Worm (Caenorhabditis elegans) whole organism, L3 larva: ENCODE results near the gene R04E5.8.

Experiments used
- ceh-82 ChIP-seq: fragments of 150-350 bp; optimal IDR thresholded peaks from 2 replicates; lab custom pipeline; 2014; ENCODE audit warnings: missing biosample characterization, missing genetic modification characterization
- egl-5 ChIP-seq: fragments of 150-350 bp; optimal IDR thresholded peaks from 2 replicates; lab custom pipeline; 2017; ENCODE audit warnings: missing biosample characterization, missing genetic modification reagents, missing genetic modification characterization, inconsistent platforms
- elt-2 ChIP-seq: sonication (generic microtip); optimal IDR thresholded peaks from 2 replicates; lab custom pipeline; 2016; ENCODE audit warnings: missing genetic modification reagents, mild to moderate bottlenecking, missing genetic modification characterization, missing compliant biosample characterization
- elt-3 ChIP-seq, 3 experiments: fragments of 150-350 bp in 1 of 3; sonication (generic microtip) in 2 of 3; optimal IDR thresholded peaks; 2 replicates in 2 of 3; 4 replicates in 1 of 3; lab custom pipeline; 2014 to 2017; ENCODE audit warnings: missing biosample characterization in 3 of 3, missing genetic modification characterization in 3 of 3
- eor-1 ChIP-seq, 2 experiments: fragments of 150-350 bp; optimal IDR thresholded peaks; 2 replicates each; lab custom pipeline; 2014 to 2018; ENCODE audit warnings: missing biosample characterization in 2 of 2, missing genetic modification characterization in 2 of 2
- lin-39 ChIP-seq: fragments of 150-350 bp; optimal IDR thresholded peaks from 2 replicates; lab custom pipeline; 2018; ENCODE audit warnings: missing biosample characterization, missing genetic modification reagents, missing genetic modification characterization
- lsy-12 ChIP-seq: sonication (generic microtip); optimal IDR thresholded peaks from 2 replicates; lab custom pipeline; 2016; ENCODE audit warnings: mild to moderate bottlenecking, missing genetic modification characterization, missing compliant biosample characterization
- mdl-1 ChIP-seq: fragments of 150-350 bp; optimal IDR thresholded peaks from 2 replicates; lab custom pipeline; 2014; ENCODE audit warnings: missing biosample characterization, missing genetic modification characterization
- mml-1 ChIP-seq: fragments of 150-350 bp; sonication (generic microtip); optimal IDR thresholded peaks from 3 replicates; lab custom pipeline; 2014; ENCODE audit warnings: missing biosample characterization, missing genetic modification characterization
- nfya-1 ChIP-seq: sonication (generic microtip); optimal IDR thresholded peaks from 2 replicates; lab custom pipeline; 2017; ENCODE audit warnings: missing genetic modification characterization, mild to moderate bottlenecking, missing compliant biosample characterization, antibody characterized with exemption, moderate library complexity; ENCODE audit not compliant: insufficient read depth
- nhr-12 ChIP-seq: fragments of 150-350 bp; optimal IDR thresholded peaks from 2 replicates; lab custom pipeline; 2014; ENCODE audit warnings: missing biosample characterization, missing genetic modification characterization
- nhr-23 ChIP-seq: fragments of 150-350 bp; optimal IDR thresholded peaks from 2 replicates; lab custom pipeline; 2014; ENCODE audit warnings: missing biosample characterization, missing genetic modification reagents, missing genetic modification characterization
- nhr-25 ChIP-seq: sonication (generic microtip); optimal IDR thresholded peaks from 2 replicates; lab custom pipeline; 2017; ENCODE audit warnings: missing biosample characterization, missing genetic modification characterization
- nhr-28 ChIP-seq: fragments of 150-350 bp; optimal IDR thresholded peaks from 2 replicates; lab custom pipeline; 2014; ENCODE audit warnings: missing biosample characterization, missing genetic modification characterization
- nhr-43 ChIP-seq: sonication (generic microtip); optimal IDR thresholded peaks from 2 replicates; lab custom pipeline; 2016; ENCODE audit warnings: mild to moderate bottlenecking, missing genetic modification characterization, missing compliant biosample characterization; ENCODE audit not compliant: poor library complexity, severe bottlenecking
- pha-4 ChIP-seq: fragments of 150-350 bp; optimal IDR thresholded peaks from 2 replicates; lab custom pipeline; 2014; ENCODE audit warnings: missing biosample characterization, missing genetic modification reagents, missing genetic modification characterization
- pqm-1 ChIP-seq: fragments of 150-350 bp; optimal IDR thresholded peaks from 2 replicates; lab custom pipeline; 2017; ENCODE audit warnings: missing biosample characterization, missing genetic modification characterization, inconsistent platforms
- sea-2 ChIP-seq: fragments of 150-350 bp; sonication (generic microtip); optimal IDR thresholded peaks from 4 replicates; lab custom pipeline; 2014; ENCODE audit warnings: missing biosample characterization, missing genetic modification reagents, missing genetic modification characterization
- unc-39 ChIP-seq: sonication (generic microtip); optimal IDR thresholded peaks from 4 replicates; lab custom pipeline; 2017; ENCODE audit warnings: missing biosample characterization, missing genetic modification characterization

R04E5.8 gene

DNA sequence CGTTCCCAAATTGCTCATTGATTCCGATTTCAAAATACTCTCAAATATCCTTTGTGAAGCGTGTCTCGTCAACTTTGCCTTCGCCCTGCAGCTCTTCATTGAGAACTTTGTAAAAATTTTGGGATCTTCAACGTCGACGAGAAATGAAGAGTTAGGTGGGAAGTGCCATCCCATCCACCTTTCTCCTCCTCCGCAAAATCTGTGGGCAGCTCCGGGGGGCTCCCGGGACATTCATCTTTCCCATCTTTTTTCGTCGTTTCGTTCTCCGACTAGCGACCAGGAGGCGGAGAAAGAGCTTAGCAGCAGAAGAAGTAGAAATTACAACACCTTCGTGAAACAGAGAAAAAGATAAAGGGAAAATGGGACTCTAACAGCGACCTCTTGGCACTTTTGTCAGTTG lies 43.0 kb downstream of the R04E5.8 start:
- TF ChIP-seq nfya-1, result peak; percentile 19
- TF ChIP-seq elt-3 (tag; optimal IDR thresholded peaks at IDR 0.05; lab: Kevin White, UChicago), result no peak

DNA sequence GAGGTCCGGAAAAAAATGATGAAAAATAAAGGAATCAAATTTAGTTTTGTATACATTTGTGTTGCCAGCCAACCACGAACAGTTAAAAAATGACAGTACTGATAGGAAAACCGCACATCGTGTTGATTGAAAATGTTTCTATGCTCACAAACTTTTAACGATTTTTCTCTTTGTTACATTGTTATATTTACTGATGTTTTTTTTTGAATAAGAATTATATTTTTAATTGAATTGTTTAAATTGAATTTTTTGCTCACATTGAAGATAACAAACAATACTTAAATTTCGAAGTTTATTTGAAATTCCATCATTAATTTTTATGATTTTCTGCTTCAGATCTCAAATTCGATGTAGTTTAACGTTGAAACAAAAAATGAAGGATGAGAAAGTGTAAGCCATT lies 44.4 kb downstream of the R04E5.8 start, which contains the start of gene M02D8.5:
Gene M02D8.5 (minus strand): TSS at position 101 of the 400 bp plus-strand sequence.
- TF ChIP-seq lsy-12, result no peak
- no peak for TF ChIP-seq sea-2 (GFP tag; lab: Kevin White, UChicago)

DNA sequence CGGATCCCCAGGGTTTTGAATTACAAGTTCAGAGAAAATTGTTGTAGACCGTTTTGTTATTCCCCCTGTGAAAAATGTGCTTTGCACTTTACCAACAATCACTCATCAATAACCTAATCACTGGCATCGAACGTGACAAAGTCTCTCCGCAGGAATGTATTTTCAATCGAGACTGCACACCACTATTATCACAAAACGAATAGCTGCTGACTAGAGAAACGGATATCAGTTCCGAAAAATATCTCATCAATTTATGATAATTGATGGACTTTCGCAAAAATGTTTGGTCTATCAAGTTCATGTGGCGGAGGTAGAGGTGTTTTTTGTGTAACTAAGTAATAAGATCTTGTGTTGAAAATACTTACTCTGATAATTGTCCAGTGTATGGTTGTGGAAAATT lies 44.9 kb downstream of the R04E5.8 start:
- TF ChIP-seq lin-39 (tag; lab: Kevin White, UChicago) (peak; percentile 18), elt-3 (tag; optimal IDR thresholded peaks at IDR 0.05; lab: Kevin White, UChicago) (no peak), pqm-1 (tag; lab: Kevin White, UChicago) (peak; percentile 22), nhr-28 (tag; lab: Kevin White, UChicago) (no peak), unc-39 (tag; lab: Kevin White, UChicago) (no peak), nhr-23 (tag; lab: Kevin White, UChicago) (no peak), mml-1 (tag; lab: Kevin White, UChicago) (no peak)

DNA sequence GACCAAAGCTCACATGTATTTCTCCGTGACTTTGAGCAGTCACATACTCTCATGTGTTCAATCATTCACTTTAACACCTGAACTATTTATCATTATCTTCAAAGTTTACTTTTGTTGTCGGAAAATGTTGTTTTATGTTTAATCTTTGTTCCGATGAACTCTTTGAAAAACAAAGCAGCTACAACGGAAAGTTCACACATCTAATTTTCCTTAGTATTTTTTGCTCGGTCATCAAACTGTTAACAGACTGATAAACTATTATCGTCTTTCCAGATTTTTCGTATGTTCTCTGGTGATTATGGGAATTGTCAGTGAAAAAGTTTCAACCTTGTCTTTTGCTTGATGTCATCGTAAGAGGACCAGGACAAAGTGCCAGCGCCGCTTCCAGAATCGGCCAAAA lies 49.9 kb downstream of the R04E5.8 start:
- TF ChIP-seq nhr-12 (tag; lab: Kevin White, UChicago) (no peak), pqm-1 (tag; lab: Kevin White, UChicago) (peak; percentile 67), lin-39 (tag; lab: Kevin White, UChicago) (no peak), nhr-23 (tag; lab: Kevin White, UChicago) (no peak), elt-2 (tag; lab: Kevin White, UChicago) (peak; percentile 74), pha-4 (tag; lab: Kevin White, UChicago) (peak; percentile 30), eor-1 (tag; optimal IDR thresholded peaks at IDR 0.05; lab: Kevin White, UChicago) (no peak), egl-5 (no peak)

DNA sequence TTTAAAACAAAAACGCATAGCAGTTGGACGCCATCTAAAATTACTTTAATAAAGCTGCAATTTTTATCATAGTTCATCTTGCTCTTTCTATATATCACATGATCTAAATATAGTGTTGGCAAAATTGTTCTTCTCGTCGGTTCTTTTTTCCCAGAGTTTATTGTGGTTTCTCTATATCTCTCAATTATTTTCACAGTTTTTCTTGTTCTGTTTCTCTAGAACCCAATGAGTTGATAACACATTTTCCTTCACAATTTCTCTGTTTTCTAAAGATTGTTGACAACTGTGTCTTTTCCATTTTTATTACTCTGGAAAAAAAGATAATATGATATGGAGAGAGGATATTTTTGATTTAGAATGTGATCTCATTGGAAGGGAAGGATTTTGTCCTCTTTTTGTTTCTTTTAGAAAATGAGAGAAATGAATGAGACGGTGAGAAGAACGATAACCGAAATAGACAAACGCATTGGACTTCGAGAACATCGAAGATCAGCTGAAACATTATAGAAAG lies 51.6 kb downstream of the R04E5.8 start:
- no peak for TF ChIP-seq elt-3 (tag; optimal IDR thresholded peaks at IDR 0.05; lab: Kevin White, UChicago)
- peak; percentile 12 for TF ChIP-seq elt-2 (tag; lab: Kevin White, UChicago)
- TF ChIP-seq pha-4 (tag; lab: Kevin White, UChicago), result peak; percentile 6

DNA sequence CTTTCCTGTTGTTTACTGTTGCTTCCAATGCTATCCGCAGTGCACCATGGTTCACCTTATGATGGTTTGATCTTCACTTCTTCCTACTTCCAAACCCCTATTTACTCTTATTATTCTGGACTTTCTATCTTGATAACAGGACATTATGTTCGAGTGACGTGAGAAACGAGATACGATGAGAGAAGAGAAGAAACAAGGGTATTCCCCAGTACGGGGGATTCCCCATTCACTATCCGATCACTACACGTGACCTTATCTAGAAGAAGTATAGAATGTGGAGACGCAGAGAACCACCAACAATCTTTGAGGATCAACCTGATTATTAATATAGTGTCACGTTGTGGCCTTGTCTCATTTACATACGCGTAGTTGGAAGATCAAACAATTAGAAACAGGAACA lies 53.4 kb downstream of the R04E5.8 start:
- TF ChIP-seq nhr-43, result peak; percentile 81
- peak; percentile 29 for TF ChIP-seq pqm-1 (tag; lab: Kevin White, UChicago)
- TF ChIP-seq mdl-1, result peak; percentile 44
- no peak for TF ChIP-seq unc-39 (tag; lab: Kevin White, UChicago)
- peak; percentile 52 for TF ChIP-seq nhr-25 (tag; lab: Kevin White, UChicago)
- TF ChIP-seq ceh-82 (tag; lab: Kevin White, UChicago), result no peak
- peak; percentile 68 for TF ChIP-seq nhr-23 (tag; lab: Kevin White, UChicago)
- peak in 1 of 3 experiments; percentile 12 for TF ChIP-seq elt-3 (tag; optimal IDR thresholded peaks at IDR 0.05; lab: Kevin White, UChicago)
